Worm (Caenorhabditis elegans): ENCODE measurements around the gene F42E11.3.

- TF ChIP-seq nhr-129 (tag; optimal IDR thresholded peaks at IDR 0.05) = peak; percentile 57
- no peak for TF ChIP-seq elt-3 (tag; optimal IDR thresholded peaks at IDR 0.05)
- TF ChIP-seq ztf-11 (tag; optimal IDR thresholded peaks at IDR 0.05) = no peak
- no peak for TF ChIP-seq R02D3.7 (tag; optimal IDR thresholded peaks at IDR 0.05)
- no peak for TF ChIP-seq nhr-23 (tag; optimal IDR thresholded peaks at IDR 0.05)
- TF ChIP-seq nhr-21 (tag; optimal IDR thresholded peaks at IDR 0.05) = no peak
These were observed 3.8 kb upstream of the F42E11.3 start for ce11 chrX:11379135-11379781.
